Worm (Caenorhabditis elegans) whole organism, L4 larva: ENCODE results near the gene C06H5.6.

ENCODE experiments used
- F26F4.8 ChIP-seq: fragments of 200-800 bp; sonication (Bioruptor generic); conservative IDR thresholded peaks from 2 replicates; pipeline ENCODE4 v1.3.6; 2022; ENCODE audit warnings: missing genetic modification characterization, missing compliant biosample characterization
- T26A8.4 ChIP-seq: fragments of 200-800 bp; sonication (Bioruptor generic); IDR thresholded peaks from 2 replicates; pipeline ENCODE4 v1.3.6; 2022; ENCODE audit warnings: missing genetic modification characterization, missing compliant biosample characterization
- aha-1 ChIP-seq: fragments of 150-350 bp; peaks from one replicate; lab custom pipeline; 2014; ENCODE audit warnings: missing biosample characterization, missing genetic modification characterization
- ceh-82 ChIP-seq: sonication (generic microtip); optimal IDR thresholded peaks from 2 replicates; lab custom pipeline; 2017; ENCODE audit warnings: missing biosample characterization, missing genetic modification characterization
- daf-16 ChIP-seq, 3 experiments: sonication (generic microtip); optimal IDR thresholded peaks; 2 replicates each; lab custom pipeline; 2016 to 2017; ENCODE audit warnings: missing genetic modification characterization in 3 of 3, missing genetic modification reagents in 3 of 3, mild to moderate bottlenecking in 2 of 3, missing compliant biosample characterization in 2 of 3, missing biosample characterization in 1 of 3, moderate library complexity in 1 of 3
- daf-19 ChIP-seq: fragments of 200-800 bp; sonication (Bioruptor generic); conservative IDR thresholded peaks from 2 replicates; pipeline ENCODE4 v1.3.6; 2022; ENCODE audit warnings: missing genetic modification characterization, missing compliant biosample characterization
- daf-8 ChIP-seq: fragments of 200-800 bp; sonication (Bioruptor generic); IDR thresholded peaks from 2 replicates; pipeline ENCODE4 v1.3.6; 2022; ENCODE audit warnings: missing genetic modification characterization, missing compliant biosample characterization
- dmd-6 ChIP-seq: fragments of 200-800 bp; sonication (Bioruptor generic); IDR thresholded peaks from 2 replicates; pipeline ENCODE4 v1.3.6; 2022; ENCODE audit warnings: missing genetic modification reagents, missing genetic modification characterization, missing compliant biosample characterization
- dmd-8 ChIP-seq: fragments of 200-800 bp; sonication (Bioruptor generic); IDR thresholded peaks from 2 replicates; pipeline ENCODE4 v1.3.6; 2022; ENCODE audit warnings: missing genetic modification characterization, missing compliant biosample characterization
- dpl-1 ChIP-seq: fragments of 150-350 bp; optimal IDR thresholded peaks from 2 replicates; lab custom pipeline; 2014; ENCODE audit warnings: missing biosample characterization, missing genetic modification reagents, missing genetic modification characterization
- dve-1 ChIP-seq: sonication (generic microtip); optimal IDR thresholded peaks from 2 replicates; lab custom pipeline; 2017; ENCODE audit warnings: antibody characterized with exemption, mild to moderate bottlenecking, missing genetic modification characterization, missing compliant biosample characterization; ENCODE audit not compliant: insufficient read depth
- egl-43 ChIP-seq: fragments of 200-800 bp; sonication (Bioruptor generic); IDR thresholded peaks from 2 replicates; pipeline ENCODE4 v1.3.6; 2022; ENCODE audit warnings: missing genetic modification reagents, missing genetic modification characterization, missing compliant biosample characterization
- hlh-11 ChIP-seq: fragments of 200-800 bp; sonication (Bioruptor generic); optimal IDR thresholded peaks from 2 replicates; lab custom pipeline; 2018; ENCODE audit warnings: mild to moderate bottlenecking, missing genetic modification characterization, missing compliant biosample characterization
- hlh-30 ChIP-seq: sonication (generic microtip); optimal IDR thresholded peaks from 2 replicates; lab custom pipeline; 2017; ENCODE audit warnings: antibody characterized with exemption, mild to moderate bottlenecking, missing genetic modification characterization, missing compliant biosample characterization; ENCODE audit not compliant: insufficient read depth
- lin-38 ChIP-seq: fragments of 200-800 bp; sonication (Bioruptor generic); IDR thresholded peaks from 2 replicates; pipeline ENCODE4 v1.3.6; 2022; ENCODE audit warnings: missing genetic modification reagents, missing genetic modification characterization, missing compliant biosample characterization
- lsy-2 ChIP-seq, 2 experiments: fragments of 150-350 bp in 1 of 2; sonication (generic microtip) in 1 of 2; optimal IDR thresholded peaks; 2 replicates each; lab custom pipeline; 2014 to 2017; ENCODE audit warnings: missing biosample characterization in 2 of 2, missing genetic modification characterization in 2 of 2
- madf-9 ChIP-seq: fragments of 200-800 bp; sonication (Bioruptor generic); conservative IDR thresholded peaks from 2 replicates; pipeline ENCODE4 v1.3.6; 2022; ENCODE audit warnings: missing genetic modification reagents, missing genetic modification characterization, missing compliant biosample characterization
- mes-2 ChIP-seq: sonication (generic microtip); optimal IDR thresholded peaks from 2 replicates; lab custom pipeline; 2016; ENCODE audit warnings: missing genotype, mild to moderate bottlenecking, missing genetic modification characterization, missing compliant biosample characterization; ENCODE audit not compliant: poor library complexity, severe bottlenecking
- mxl-3 ChIP-seq: fragments of 200-800 bp; sonication (Bioruptor generic); optimal IDR thresholded peaks from 2 replicates; lab custom pipeline; 2018; ENCODE audit warnings: mild to moderate bottlenecking, missing genetic modification characterization, missing compliant biosample characterization
- nhr-102 ChIP-seq: sonication (generic microtip); optimal IDR thresholded peaks from 2 replicates; lab custom pipeline; 2016; ENCODE audit warnings: mild to moderate bottlenecking, missing genetic modification characterization, moderate library complexity, missing compliant biosample characterization
- nhr-28 ChIP-seq: fragments of 150-350 bp; optimal IDR thresholded peaks from 2 replicates; lab custom pipeline; 2014; ENCODE audit warnings: missing biosample characterization, missing genetic modification characterization
- nhr-41 ChIP-seq: fragments of 200-800 bp; sonication (Bioruptor generic); IDR thresholded peaks from 2 replicates; pipeline ENCODE4 v1.3.6; 2022; ENCODE audit warnings: missing genetic modification reagents, missing genetic modification characterization, missing compliant biosample characterization
- nhr-42 ChIP-seq: fragments of 200-800 bp; sonication (Bioruptor generic); IDR thresholded peaks from 2 replicates; pipeline ENCODE4 v1.3.6; 2022; ENCODE audit warnings: missing genetic modification characterization, missing compliant biosample characterization
- php-3 ChIP-seq: fragments of 200-800 bp; sonication (Bioruptor generic); IDR thresholded peaks from 2 replicates; pipeline ENCODE4 v1.3.6; 2022; ENCODE audit warnings: missing genetic modification reagents, missing genetic modification characterization, missing compliant biosample characterization
- pqm-1 ChIP-seq: sonication (generic microtip); optimal IDR thresholded peaks from 2 replicates; lab custom pipeline; 2017; ENCODE audit warnings: missing biosample characterization, missing genetic modification characterization
- rbr-2 ChIP-seq: sonication (generic microtip); optimal IDR thresholded peaks from 2 replicates; lab custom pipeline; 2016; ENCODE audit warnings: missing genotype, missing genetic modification characterization, missing compliant biosample characterization
- saeg-2 ChIP-seq: fragments of 200-800 bp; sonication (Bioruptor generic); IDR thresholded peaks from 2 replicates; pipeline ENCODE4 v1.3.6; 2022; ENCODE audit warnings: missing genetic modification reagents, missing genetic modification characterization, missing compliant biosample characterization
- snpc-4 ChIP-seq: fragments of 150-350 bp; optimal IDR thresholded peaks from 2 replicates; lab custom pipeline; 2014; ENCODE audit warnings: missing biosample characterization, missing genetic modification characterization
- spr-1 ChIP-seq: sonication (generic microtip); optimal IDR thresholded peaks from 2 replicates; lab custom pipeline; 2016; ENCODE audit warnings: mild to moderate bottlenecking, missing genetic modification characterization, missing compliant biosample characterization
- spr-3 ChIP-seq: fragments of 200-800 bp; sonication (Bioruptor generic); optimal IDR thresholded peaks from 2 replicates; lab custom pipeline; 2018; ENCODE audit warnings: mild to moderate bottlenecking, missing genetic modification characterization, missing compliant biosample characterization
- tag-97 ChIP-seq: fragments of 200-800 bp; sonication (Bioruptor generic); IDR thresholded peaks from 2 replicates; pipeline ENCODE4 v1.3.6; 2022; ENCODE audit warnings: missing genetic modification characterization, missing compliant biosample characterization
- tra-1 ChIP-seq: fragments of 200-800 bp; sonication (Bioruptor generic); IDR thresholded peaks from 2 replicates; pipeline ENCODE4 v1.3.6; 2022; ENCODE audit warnings: missing genetic modification reagents, missing genetic modification characterization, missing compliant biosample characterization
- unc-39 ChIP-seq: sonication (generic microtip); optimal IDR thresholded peaks from 2 replicates; lab custom pipeline; 2017; ENCODE audit warnings: missing biosample characterization, missing genetic modification characterization
- unc-62 ChIP-seq, 3 experiments: fragments of 150-350 bp in 1 of 3; sonication (generic microtip); optimal IDR thresholded peaks in 2 of 3; peaks in 1 of 3; 1 replicate in 1 of 3; 2 replicates in 2 of 3; lab custom pipeline; 2014 to 2017; ENCODE audit warnings: missing biosample characterization in 3 of 3, missing genetic modification characterization in 3 of 3, missing genetic modification reagents in 3 of 3, missing genotype in 1 of 3
- ztf-7 ChIP-seq: fragments of 150-350 bp; optimal IDR thresholded peaks from 2 replicates; lab custom pipeline; 2014; ENCODE audit warnings: missing biosample characterization, missing genetic modification characterization

The C06H5.6 gene

ce11 chrV:17888939-17889338, at the start of gene C06H5.6:
Gene C06H5.6 (minus strand): TSS chrV:17888984.
- TF ChIP-seq nhr-41 (no peak), daf-19 (GFP tag; lab: Robert Waterston, UW) (no peak), dmd-8 (GFP tag; lab: Robert Waterston, UW) (no peak), nhr-42 (GFP tag; lab: Robert Waterston, UW) (no peak), daf-16 (GFP tag; optimal IDR thresholded peaks at IDR 0.05; lab: Kevin White, UChicago) (no peak), daf-16 (tag; optimal IDR thresholded peaks at IDR 0.05; lab: Kevin White, UChicago) (peak; percentile 37), php-3 (peak; percentile 67), spr-1 (tag; lab: Kevin White, UChicago) (no peak), pqm-1 (tag; lab: Kevin White, UChicago) (peak; percentile 67), hlh-30 (tag; lab: Kevin White, UChicago) (no peak), dve-1 (tag; lab: Kevin White, UChicago) (peak; percentile 59), dmd-6 (peak; percentile 64), hlh-11 (tag; lab: Kevin White, UChicago) (peak; percentile 24), egl-43 (GFP tag; lab: Robert Waterston, UW) (no peak), madf-9 (GFP tag; lab: Robert Waterston, UW) (no peak), nhr-28 (tag; lab: Kevin White, UChicago) (peak; percentile 70), T26A8.4 (GFP tag; lab: Robert Waterston, UW) (no peak), tra-1 (no peak)

ce11 chrV:17935857-17936256, 47.1 kb upstream of the C06H5.6 start:
- TF ChIP-seq mxl-3 (no peak), daf-16 (GFP tag; optimal IDR thresholded peaks at IDR 0.05; lab: Kevin White, UChicago) (no peak), daf-16 (tag; optimal IDR thresholded peaks at IDR 0.05; lab: Kevin White, UChicago) (no peak), saeg-2 (GFP tag; lab: Robert Waterston, UW) (no peak), snpc-4 (tag; lab: Kevin White, UChicago) (no peak), mes-2 (tag; lab: Kevin White, UChicago) (peak; percentile 16), daf-8 (GFP tag; lab: Robert Waterston, UW) (no peak), unc-39 (tag; lab: Kevin White, UChicago) (no peak), lin-38 (GFP tag; lab: Robert Waterston, UW) (no peak), aha-1 (tag; lab: Kevin White, UChicago) (no peak), ztf-7 (no peak), tag-97 (GFP tag; lab: Robert Waterston, UW) (no peak), T26A8.4 (GFP tag; lab: Robert Waterston, UW) (peak; percentile 32; the same call in 1 of the 2 replicates), spr-3 (GFP tag; lab: Kevin White, UChicago) (no peak)
- TF ChIP-seq, all 104 proteins: peak for 2

- no peak for TF ChIP-seq dpl-1 (GFP tag; lab: Kevin White, UChicago)
- TF ChIP-seq nhr-102 (tag; lab: Kevin White, UChicago): no peak
- no peak for TF ChIP-seq unc-62 (GFP tag; optimal IDR thresholded peaks at IDR 0.05 in 1 of 2; lab: Kevin White, UChicago)
- TF ChIP-seq unc-62 (tag; optimal IDR thresholded peaks at IDR 0.05; lab: Kevin White, UChicago): no peak
- TF ChIP-seq nhr-41: no peak
- no peak for TF ChIP-seq lsy-2 (tag; optimal IDR thresholded peaks at IDR 0.05; lab: Kevin White, UChicago)
- no peak for TF ChIP-seq mxl-3
- TF ChIP-seq F26F4.8 (GFP tag; lab: Robert Waterston, UW): no peak
- no peak for TF ChIP-seq daf-8 (GFP tag; lab: Robert Waterston, UW)
- no peak for TF ChIP-seq nhr-28 (tag; lab: Kevin White, UChicago)
- no peak for TF ChIP-seq rbr-2
- TF ChIP-seq hlh-11 (tag; lab: Kevin White, UChicago): no peak
- TF ChIP-seq ceh-82: no peak
- TF ChIP-seq, all 104 proteins: peak for 0
Observed at ce11 chrV:17931795-17932194, 43.0 kb upstream of the C06H5.6 start.
